Worm (Caenorhabditis elegans): Measurements from ENCODE around the gene srbc-19.

ce11 chrV:2187864-2188345 is 21.3 kb upstream of the srbc-19 start, which contains the start of gene Y5H2B.3:
- no peak for TF ChIP-seq ceh-31 (tag; optimal IDR thresholded peaks at IDR 0.05)
- TF ChIP-seq pha-4 (tag; optimal IDR thresholded peaks at IDR 0.05): no peak
- no peak for TF ChIP-seq sox-4 (tag; optimal IDR thresholded peaks at IDR 0.05)
- TF ChIP-seq hlh-30 (tag; optimal IDR thresholded peaks at IDR 0.05; ENCODE audit: insufficient read depth): no peak
- no peak for TF ChIP-seq fkh-10 (GFP tag; optimal IDR thresholded peaks at IDR 0.05)
- no peak for TF ChIP-seq fax-1 (tag; optimal IDR thresholded peaks at IDR 0.05)
- no peak for TF ChIP-seq C08G9.2 (tag; optimal IDR thresholded peaks at IDR 0.05)
- no peak for TF ChIP-seq unc-55 (GFP tag; optimal IDR thresholded peaks at IDR 0.05)
- TF ChIP-seq ceh-30 (tag; optimal IDR thresholded peaks at IDR 0.05): no peak
